Fruit fly (Drosophila melanogaster) whole organism, embryonic: Measurements from ENCODE around the gene CG18063.

ENCODE experiments used
- Bgb ChIP-seq: fragments of 200-800 bp; sonication (Bioruptor generic); IDR thresholded peaks from 2 replicates; pipeline ENCODE4 v1.3.6; 2022; ENCODE audit warnings: missing biosample characterization, missing genetic modification characterization; ENCODE audit not compliant: partially characterized antibody
- CG10209 ChIP-seq: fragments of 200-800 bp; sonication (Bioruptor generic); optimal IDR thresholded peaks from 3 replicates; lab custom pipeline; 2017; ENCODE audit warnings: missing biosample characterization, mild to moderate bottlenecking, missing genetic modification characterization, missing genetic modification reagents
- CG10274 ChIP-seq: fragments of 200-800 bp; sonication (Bioruptor generic); optimal IDR thresholded peaks from 3 replicates; lab custom pipeline; 2017; ENCODE audit warnings: missing biosample characterization, mild to moderate bottlenecking, missing genetic modification characterization
- CG12219 ChIP-seq: fragments of 200-800 bp; sonication (Bioruptor generic); optimal IDR thresholded peaks from 3 replicates; lab custom pipeline; 2018; ENCODE audit warnings: missing biosample characterization, mild to moderate bottlenecking, missing genetic modification characterization
- CG13123 ChIP-seq: fragments of 200-800 bp; sonication (Bioruptor generic); optimal IDR thresholded peaks from 2 replicates; lab custom pipeline; 2016; ENCODE audit warnings: missing biosample characterization, missing genetic modification characterization
- CG13624 ChIP-seq: fragments of 200-800 bp; sonication (Bioruptor generic); optimal IDR thresholded peaks from 2 replicates; lab custom pipeline; 2016; ENCODE audit warnings: missing biosample characterization, missing genetic modification characterization
- CG18476 ChIP-seq: fragments of 200-800 bp; sonication (Bioruptor generic); optimal IDR thresholded peaks from 2 replicates; lab custom pipeline; 2016; ENCODE audit warnings: missing biosample characterization, mild to moderate bottlenecking, missing genetic modification characterization
- CG18764 ChIP-seq: fragments of 200-800 bp; sonication (Bioruptor generic); optimal IDR thresholded peaks from 3 replicates; lab custom pipeline; 2016; ENCODE audit warnings: missing biosample characterization, missing genetic modification characterization
- CG32767 ChIP-seq: fragments of 200-800 bp; sonication (Bioruptor generic); IDR thresholded peaks from 2 replicates; pipeline ENCODE4 v1.3.6; 2022; ENCODE audit warnings: missing biosample characterization, missing genetic modification characterization
- CG3847 ChIP-seq: fragments of 200-800 bp; sonication (Bioruptor generic); IDR thresholded peaks from 2 replicates; pipeline ENCODE4 v1.3.6; 2022; ENCODE audit warnings: missing biosample characterization, missing genetic modification characterization
- CG3995 ChIP-seq: fragments of 200-800 bp; sonication (Bioruptor generic); optimal IDR thresholded peaks from 3 replicates; lab custom pipeline; 2016; ENCODE audit warnings: missing biosample characterization, missing genetic modification characterization
- CG4328 ChIP-seq: fragments of 200-800 bp; sonication (Bioruptor generic); optimal IDR thresholded peaks from 3 replicates; lab custom pipeline; 2017; ENCODE audit warnings: missing biosample characterization, missing genetic modification reagents, missing genetic modification characterization
- CG4360 ChIP-seq: fragments of 200-800 bp; sonication (Bioruptor generic); IDR thresholded peaks from 2 replicates; pipeline ENCODE4 v1.3.6; 2022; ENCODE audit warnings: missing biosample characterization, missing genetic modification characterization
- CG7786 ChIP-seq: fragments of 200-800 bp; sonication (Bioruptor generic); optimal IDR thresholded peaks from 2 replicates; lab custom pipeline; 2016; ENCODE audit warnings: missing biosample characterization, missing genetic modification characterization
- CTCF ChIP-seq: fragments of 200-800 bp; sonication (Bioruptor generic); optimal IDR thresholded peaks from 2 replicates; lab custom pipeline; 2017; ENCODE audit warnings: missing biosample characterization, mild to moderate bottlenecking, missing genetic modification characterization, moderate library complexity
- D19A ChIP-seq: fragments of 200-800 bp; optimal IDR thresholded peaks from 3 replicates; lab custom pipeline; 2019; ENCODE audit warnings: missing biosample characterization, mild to moderate bottlenecking, missing genetic modification characterization, moderate library complexity
- Dek ChIP-seq: fragments of 200-800 bp; sonication (Bioruptor generic); optimal IDR thresholded peaks from 3 replicates; lab custom pipeline; 2019; ENCODE audit warnings: missing biosample characterization, mild to moderate bottlenecking, missing genetic modification characterization, moderate library complexity
- E2f2 ChIP-seq: fragments of 200-800 bp; sonication (Bioruptor generic); IDR thresholded peaks from 2 replicates; pipeline ENCODE4 v1.3.6; 2022; ENCODE audit warnings: missing biosample characterization, missing genetic modification characterization
- Med ChIP-seq: fragments of 200-800 bp; sonication (Bioruptor generic); peaks from one replicate; lab custom pipeline; 2016; ENCODE audit warnings: missing biosample characterization, missing genetic modification characterization, mild to moderate bottlenecking, inconsistent platforms, moderate library complexity
- Mes4 ChIP-seq: fragments of 200-800 bp; sonication (Bioruptor generic); optimal IDR thresholded peaks from 2 replicates; lab custom pipeline; 2016; ENCODE audit warnings: missing biosample characterization, missing genetic modification characterization
- Nf-YB ChIP-seq: fragments of 200-800 bp; sonication (Bioruptor generic); optimal IDR thresholded peaks from 3 replicates; lab custom pipeline; 2019; ENCODE audit warnings: missing biosample characterization, mild to moderate bottlenecking, missing genetic modification characterization, moderate library complexity
- Poxn ChIP-seq: fragments of 200-800 bp; sonication (Bioruptor generic); IDR thresholded peaks from 2 replicates; pipeline ENCODE4 v1.3.6; 2022; ENCODE audit warnings: missing biosample characterization, missing genetic modification characterization
- Rfx ChIP-seq: fragments of 200-800 bp; sonication (Bioruptor generic); IDR thresholded peaks from 2 replicates; pipeline ENCODE4 v1.3.6; 2022; ENCODE audit warnings: missing biosample characterization, missing genetic modification characterization
- Ssrp ChIP-seq: fragments of 200-800 bp; sonication (Bioruptor generic); optimal IDR thresholded peaks from 2 replicates; lab custom pipeline; 2018; ENCODE audit warnings: missing biosample characterization, mild to moderate bottlenecking, missing genetic modification characterization, moderate library complexity
- Vsx1 ChIP-seq: fragments of 200-800 bp; sonication (Bioruptor generic); optimal IDR thresholded peaks from 2 replicates; lab custom pipeline; 2017; ENCODE audit warnings: missing biosample characterization, mild to moderate bottlenecking, missing genetic modification characterization, missing genetic modification reagents
- ash1 ChIP-seq: fragments of 200-800 bp; sonication (Bioruptor generic); optimal IDR thresholded peaks from 2 replicates; lab custom pipeline; 2018; ENCODE audit warnings: missing biosample characterization, mild to moderate bottlenecking, missing genetic modification characterization
- chinmo ChIP-seq: fragments of 200-800 bp; sonication (Bioruptor generic); IDR thresholded peaks from 4 replicates; pipeline ENCODE4 v1.3.6; 2022; ENCODE audit warnings: missing biosample characterization, missing genetic modification characterization; ENCODE audit not compliant: partially characterized antibody
- ci ChIP-seq: fragments of 200-800 bp; sonication (Bioruptor generic); IDR thresholded peaks from 3 replicates; pipeline ENCODE4 v1.3.6; 2022; ENCODE audit warnings: missing biosample characterization, missing genetic modification characterization
- corto ChIP-seq: fragments of 200-800 bp; sonication (Bioruptor generic); optimal IDR thresholded peaks from 2 replicates; lab custom pipeline; 2016; ENCODE audit warnings: missing biosample characterization, mild to moderate bottlenecking, missing genetic modification characterization, moderate library complexity
- dmrt11E ChIP-seq: fragments of 200-800 bp; sonication (Bioruptor generic); optimal IDR thresholded peaks from 3 replicates; lab custom pipeline; 2018; ENCODE audit warnings: missing biosample characterization, mild to moderate bottlenecking, missing genetic modification characterization, moderate library complexity
- eve ChIP-seq, 2 experiments: fragments of >200 bp; optimal IDR thresholded peaks; 2 replicates each; lab custom pipeline; 2017; ENCODE audit warnings: missing biosample characterization in 2 of 2, missing genetic modification characterization in 2 of 2
- fd3F ChIP-seq: fragments of 200-800 bp; sonication (Bioruptor generic); optimal IDR thresholded peaks from 2 replicates; lab custom pipeline; 2018; ENCODE audit warnings: missing biosample characterization, mild to moderate bottlenecking, missing genetic modification characterization, moderate library complexity
- gfzf ChIP-seq: fragments of 200-800 bp; sonication (Bioruptor generic); optimal IDR thresholded peaks from 2 replicates; lab custom pipeline; 2016; ENCODE audit warnings: missing biosample characterization, mild to moderate bottlenecking, missing genetic modification characterization, moderate library complexity
- kah ChIP-seq: fragments of 200-800 bp; sonication (Bioruptor generic); optimal IDR thresholded peaks from 2 replicates; lab custom pipeline; 2018; ENCODE audit warnings: missing biosample characterization, mild to moderate bottlenecking, missing genetic modification characterization
- lilli ChIP-seq: fragments of 200-800 bp; sonication (Bioruptor generic); optimal IDR thresholded peaks from 3 replicates; lab custom pipeline; 2016; ENCODE audit warnings: missing biosample characterization, missing genetic modification characterization
- mirr ChIP-seq: fragments of 200-800 bp; sonication (Bioruptor generic); optimal IDR thresholded peaks from 3 replicates; lab custom pipeline; 2018; ENCODE audit warnings: missing biosample characterization, mild to moderate bottlenecking, missing genetic modification characterization
- odd ChIP-seq: fragments of 200-800 bp; sonication (Bioruptor generic); optimal IDR thresholded peaks from 2 replicates; lab custom pipeline; 2017; ENCODE audit warnings: missing biosample characterization, mild to moderate bottlenecking, missing genetic modification characterization
- org-1 ChIP-seq: fragments of 200-800 bp; sonication (Bioruptor generic); optimal IDR thresholded peaks from 2 replicates; lab custom pipeline; 2017; ENCODE audit warnings: missing biosample characterization, missing genetic modification characterization
- phol ChIP-seq: fragments of 200-800 bp; sonication (Bioruptor generic); optimal IDR thresholded peaks from 3 replicates; lab custom pipeline; 2018; ENCODE audit warnings: missing biosample characterization, mild to moderate bottlenecking, missing genetic modification characterization, moderate library complexity
- prd ChIP-seq, 3 experiments: fragments of >200 bp in 2 of 3; fragments of 200-800 bp in 1 of 3; sonication (Bioruptor generic) in 1 of 3; optimal IDR thresholded peaks in 2 of 3; IDR thresholded peaks in 1 of 3; 2 replicates in 2 of 3; 3 replicates in 1 of 3; pipeline versions ENCODE4 v1.3.6 to Lab custom; 2017 to 2022; ENCODE audit warnings: missing biosample characterization in 1 of 3, missing genetic modification characterization in 1 of 3
- pum ChIP-seq: fragments of 200-800 bp; sonication (Bioruptor generic); optimal IDR thresholded peaks from 2 replicates; lab custom pipeline; 2016; ENCODE audit warnings: missing biosample characterization, missing genetic modification characterization
- pzg ChIP-seq: fragments of 200-800 bp; sonication (Bioruptor generic); optimal IDR thresholded peaks from 3 replicates; lab custom pipeline; 2018; ENCODE audit warnings: missing biosample characterization, mild to moderate bottlenecking, missing genetic modification characterization, moderate library complexity
- rib ChIP-seq: fragments of 200-800 bp; sonication (Bioruptor generic); IDR thresholded peaks from 2 replicates; pipeline ENCODE4 v1.3.6; 2022; ENCODE audit warnings: missing biosample characterization, missing genetic modification characterization
- sima ChIP-seq: fragments of 200-800 bp; sonication (Bioruptor generic); optimal IDR thresholded peaks from 2 replicates; lab custom pipeline; 2016; ENCODE audit warnings: missing biosample characterization, missing genetic modification characterization
- slp2 ChIP-seq: fragments of 200-800 bp; sonication (Bioruptor generic); optimal IDR thresholded peaks from 2 replicates; lab custom pipeline; 2016; ENCODE audit warnings: missing biosample characterization, missing genetic modification characterization
- zen ChIP-seq: fragments of 200-800 bp; sonication (Bioruptor generic); optimal IDR thresholded peaks from 3 replicates; lab custom pipeline; 2018; ENCODE audit warnings: missing biosample characterization, mild to moderate bottlenecking, missing genetic modification characterization, moderate library complexity
- zfh2 ChIP-seq: fragments of 200-800 bp; sonication (Bioruptor generic); optimal IDR thresholded peaks from 2 replicates; lab custom pipeline; 2016; ENCODE audit warnings: missing biosample characterization, missing genetic modification characterization

The CG18063 gene

DNA sequence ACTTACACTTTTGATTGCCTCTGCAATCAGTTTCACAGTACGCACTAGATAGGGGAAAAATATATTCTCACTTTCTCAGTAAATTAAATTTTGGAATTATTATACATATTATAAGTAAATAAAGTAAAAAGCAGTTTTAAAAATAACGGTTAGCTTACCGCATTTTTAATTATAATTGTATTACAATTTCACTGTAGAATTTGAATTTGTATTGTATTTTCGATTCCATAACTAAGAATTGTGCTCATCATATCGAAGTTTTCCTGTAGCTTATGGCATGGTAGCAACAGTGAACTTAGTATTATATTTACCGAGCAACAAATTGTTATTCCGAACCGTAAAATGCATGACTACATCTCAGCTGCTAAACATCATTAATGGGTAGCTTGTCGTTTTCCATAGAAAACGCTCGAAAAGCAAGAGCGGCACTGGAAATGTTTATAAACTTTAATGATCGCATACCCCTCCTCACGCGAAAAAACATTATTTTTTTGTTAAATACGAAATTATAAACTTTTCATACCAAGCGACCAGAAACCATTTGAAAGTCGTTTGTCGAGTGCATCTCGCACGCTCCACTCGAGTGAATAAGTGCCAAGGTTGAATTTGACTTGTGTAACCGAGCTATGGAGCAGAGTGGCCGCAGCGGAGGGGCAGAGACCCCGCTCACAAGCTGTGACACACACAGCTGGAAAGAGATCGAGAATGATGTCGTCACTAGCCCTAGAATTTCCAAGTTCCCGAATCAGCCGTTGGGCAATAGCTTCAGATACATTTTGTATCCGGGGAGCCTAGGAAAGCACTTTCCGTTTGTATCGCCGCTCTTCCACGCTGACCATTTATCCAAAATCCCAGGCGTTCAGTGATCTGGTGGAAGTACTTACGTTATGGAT lies 45.4 kb upstream of the CG18063 start (continued):
- peak; percentile 92 for TF ChIP-seq Rfx (GFP tag; lab: Robert Waterston, UW)
- TF ChIP-seq CG18764 (GFP tag; lab: Kevin White, UChicago), result peak; percentile 78
- peak; percentile 28 for TF ChIP-seq pum (GFP tag; lab: Kevin White, UChicago)
- peak; percentile 93 for TF ChIP-seq CG13123 (GFP tag; lab: Kevin White, UChicago)
- TF ChIP-seq CG10209 (GFP tag; lab: Kevin White, UChicago), result peak; percentile 93
- peak; percentile 96 for TF ChIP-seq fd3F (GFP tag; lab: Kevin White, UChicago)
- peak; percentile 92 for TF ChIP-seq Dek (tag; lab: Kevin White, UChicago)
- TF ChIP-seq rib, result no peak; the same call in 1 of the 2 replicates
- TF ChIP-seq slp2 (GFP tag; lab: Kevin White, UChicago), result no peak
- peak; percentile 96 for TF ChIP-seq CG3847
- peak; percentile 93 for TF ChIP-seq odd (GFP tag; lab: Kevin White, UChicago)
- TF ChIP-seq chinmo, result peak; percentile 100
- TF ChIP-seq Vsx1 (GFP tag; lab: Kevin White, UChicago), result peak; percentile 83
- TF ChIP-seq CTCF, result peak; percentile 33
- TF ChIP-seq CG4328 (GFP tag; lab: Kevin White, UChicago), result peak; percentile 94
- peak; percentile 92 for TF ChIP-seq ci (GFP tag; lab: Robert Waterston, UW)
- TF ChIP-seq CG4360 (GFP tag; lab: Robert Waterston, UW), result no peak
- peak; percentile 60 for TF ChIP-seq mirr (GFP tag; lab: Kevin White, UChicago)
- TF ChIP-seq corto (GFP tag; lab: Kevin White, UChicago), result peak; percentile 2
- TF ChIP-seq CG7786 (GFP tag; lab: Kevin White, UChicago), result no peak
- peak; percentile 89 for TF ChIP-seq D19A (tag; lab: Kevin White, UChicago)
- TF ChIP-seq Ssrp (tag; lab: Kevin White, UChicago), result peak; percentile 99
- peak; percentile 95 for TF ChIP-seq CG32767 (GFP tag; lab: Robert Waterston, UW)
- TF ChIP-seq ash1 (GFP tag; lab: Kevin White, UChicago), result no peak
- peak; percentile 95 for TF ChIP-seq dmrt11E
- TF ChIP-seq zfh2 (GFP tag; lab: Kevin White, UChicago), result peak; percentile 47
- TF ChIP-seq Mes4 (GFP tag; lab: Kevin White, UChicago), result no peak
- peak; percentile 58; the same call in 1 of the 2 replicates for TF ChIP-seq Bgb (GFP tag; lab: Robert Waterston, UW)
- TF ChIP-seq Med (GFP tag; lab: Kevin White, UChicago), result peak; percentile 80
- TF ChIP-seq, all 482 proteins: peak for 352

dm6 chr2L:15912901-15913673 lies 44.6 kb upstream of the CG18063 start:
- TF ChIP-seq zen (tag; lab: Kevin White, UChicago), result peak; percentile 25
- TF ChIP-seq sima (GFP tag; lab: Kevin White, UChicago), result no peak
- TF ChIP-seq prd (optimal IDR thresholded peaks at IDR 0.05; lab: Kevin White, UChicago), result no peak
- peak; percentile 63 for TF ChIP-seq prd (GFP tag; IDR thresholded peaks at IDR 0.05; lab: Robert Waterston, UW)
- no peak for TF ChIP-seq zfh2 (GFP tag; lab: Kevin White, UChicago)
- TF ChIP-seq E2f2 (GFP tag; lab: Robert Waterston, UW), result no peak; the same call in 1 of the 2 replicates
- TF ChIP-seq gfzf (GFP tag; lab: Kevin White, UChicago), result no peak
- TF ChIP-seq eve (GFP tag; optimal IDR thresholded peaks at IDR 0.05; lab: Kevin White, UChicago), result peak in 1 of 2 experiments; percentile 81
- TF ChIP-seq Nf-YB (GFP tag; lab: Kevin White, UChicago), result peak; percentile 67
- no peak for TF ChIP-seq CG10274 (GFP tag; lab: Kevin White, UChicago)
- TF ChIP-seq org-1 (GFP tag; lab: Kevin White, UChicago), result peak; percentile 59
- TF ChIP-seq phol (tag; lab: Kevin White, UChicago), result peak; percentile 92
- peak; percentile 7 for TF ChIP-seq pum (GFP tag; lab: Kevin White, UChicago)
- TF ChIP-seq CG13624 (GFP tag; lab: Kevin White, UChicago), result no peak
- TF ChIP-seq kah (GFP tag; lab: Kevin White, UChicago), result no peak
- peak; percentile 7 for TF ChIP-seq CG18476
- no peak for TF ChIP-seq Poxn (GFP tag; lab: Robert Waterston, UW)
- TF ChIP-seq CG12219, result no peak
- TF ChIP-seq pzg (GFP tag; lab: Kevin White, UChicago), result no peak
- TF ChIP-seq lilli (GFP tag; lab: Kevin White, UChicago), result no peak
- no peak for TF ChIP-seq CG3995
